Worm (Caenorhabditis elegans) whole organism, late embryonic: ENCODE measurements around the gene dmd-4.

ENCODE experiments used
- F13H6.1 ChIP-seq: sonication (generic microtip); optimal IDR thresholded peaks from 2 replicates; lab custom pipeline; 2016; ENCODE audit warnings: missing genetic modification characterization, missing compliant biosample characterization
- ahr-1 ChIP-seq: sonication (generic microtip); optimal IDR thresholded peaks from 2 replicates; lab custom pipeline; 2016; ENCODE audit warnings: missing genetic modification characterization, missing compliant biosample characterization
- ama-1 ChIP-seq: fragments of 150-350 bp; optimal IDR thresholded peaks from 2 replicates; lab custom pipeline; 2014
- ceh-14 ChIP-seq: sonication (generic microtip); optimal IDR thresholded peaks from 2 replicates; lab custom pipeline; 2016; ENCODE audit warnings: missing genotype, missing genetic modification characterization, missing compliant biosample characterization
- ceh-18 ChIP-seq: sonication (generic microtip); optimal IDR thresholded peaks from 2 replicates; lab custom pipeline; 2016; ENCODE audit warnings: missing genetic modification characterization, missing compliant biosample characterization
- ceh-2 ChIP-seq: sonication (generic microtip); optimal IDR thresholded peaks from 2 replicates; lab custom pipeline; 2016; ENCODE audit warnings: missing genotype, missing genetic modification characterization, missing compliant biosample characterization
- ceh-22 ChIP-seq: sonication (generic microtip); optimal IDR thresholded peaks from 2 replicates; lab custom pipeline; 2017; ENCODE audit warnings: missing biosample characterization, missing genetic modification characterization
- ceh-24 ChIP-seq: sonication (generic microtip); optimal IDR thresholded peaks from 2 replicates; lab custom pipeline; 2016; ENCODE audit warnings: mild to moderate bottlenecking, missing genetic modification characterization, missing compliant biosample characterization
- ceh-31 ChIP-seq: sonication (generic microtip); optimal IDR thresholded peaks from 2 replicates; lab custom pipeline; 2016; ENCODE audit warnings: missing genetic modification characterization, missing compliant biosample characterization
- ceh-34 ChIP-seq: sonication (generic microtip); optimal IDR thresholded peaks from 2 replicates; lab custom pipeline; 2016; ENCODE audit warnings: mild to moderate bottlenecking, missing genetic modification characterization, missing compliant biosample characterization
- ceh-48 ChIP-seq: sonication (generic microtip); optimal IDR thresholded peaks from 2 replicates; lab custom pipeline; 2016; ENCODE audit warnings: missing genetic modification characterization, inconsistent platforms, missing compliant biosample characterization
- ceh-6 ChIP-seq: fragments of 200-800 bp; sonication (Bioruptor generic); optimal IDR thresholded peaks from 2 replicates; lab custom pipeline; 2018; ENCODE audit warnings: mild to moderate bottlenecking, missing genetic modification characterization, missing compliant biosample characterization
- che-1 ChIP-seq: sonication (generic microtip); optimal IDR thresholded peaks from 2 replicates; lab custom pipeline; 2016; ENCODE audit warnings: mild to moderate bottlenecking, missing genetic modification characterization, missing compliant biosample characterization
- dmd-4 ChIP-seq: sonication (generic microtip); optimal IDR thresholded peaks from 2 replicates; lab custom pipeline; 2016; ENCODE audit warnings: borderline replicate concordance, missing genetic modification characterization, missing compliant biosample characterization
- elt-2 ChIP-seq: sonication (generic microtip); optimal IDR thresholded peaks from 2 replicates; lab custom pipeline; 2016; ENCODE audit warnings: missing genetic modification reagents, missing genetic modification characterization, missing compliant biosample characterization
- elt-4 ChIP-seq: sonication (generic microtip); optimal IDR thresholded peaks from 2 replicates; lab custom pipeline; 2016; ENCODE audit warnings: missing genetic modification characterization, missing compliant biosample characterization
- ets-4 ChIP-seq: sonication (generic microtip); optimal IDR thresholded peaks from 2 replicates; lab custom pipeline; 2016; ENCODE audit warnings: missing genetic modification characterization, missing compliant biosample characterization
- fkh-10 ChIP-seq: fragments of 150-350 bp; optimal IDR thresholded peaks from 2 replicates; lab custom pipeline; 2014; ENCODE audit warnings: missing biosample characterization, missing genetic modification reagents, missing genetic modification characterization
- hlh-13 ChIP-seq: fragments of 200-800 bp; sonication (Bioruptor generic); optimal IDR thresholded peaks from 2 replicates; lab custom pipeline; 2018; ENCODE audit warnings: mild to moderate bottlenecking, missing genetic modification characterization, missing compliant biosample characterization
- hlh-8 ChIP-seq: sonication (generic microtip); optimal IDR thresholded peaks from 2 replicates; lab custom pipeline; 2016; ENCODE audit warnings: missing genotype, missing genetic modification characterization, missing compliant biosample characterization
- madf-2 ChIP-seq: sonication (generic microtip); optimal IDR thresholded peaks from 2 replicates; lab custom pipeline; 2017; ENCODE audit warnings: missing genetic modification characterization, missing compliant biosample characterization
- mec-3 ChIP-seq: sonication (generic microtip); optimal IDR thresholded peaks from 2 replicates; lab custom pipeline; 2016; ENCODE audit warnings: borderline replicate concordance, missing genetic modification characterization, missing compliant biosample characterization
- nfya-1 ChIP-seq: sonication (generic microtip); optimal IDR thresholded peaks from 2 replicates; lab custom pipeline; 2017; ENCODE audit warnings: missing genetic modification characterization, mild to moderate bottlenecking, missing compliant biosample characterization, antibody characterized with exemption, moderate library complexity
- nhr-11 ChIP-seq: fragments of 150-350 bp; optimal IDR thresholded peaks from 2 replicates; lab custom pipeline; 2014; ENCODE audit warnings: missing biosample characterization, missing genetic modification characterization
- npax-4 ChIP-seq: sonication (generic microtip); optimal IDR thresholded peaks from 2 replicates; lab custom pipeline; 2016; ENCODE audit warnings: missing genetic modification characterization, missing compliant biosample characterization
- odd-2 ChIP-seq: sonication (generic microtip); optimal IDR thresholded peaks from 2 replicates; lab custom pipeline; 2017; ENCODE audit warnings: antibody characterized with exemption, mild to moderate bottlenecking, missing genetic modification characterization, missing compliant biosample characterization
- pax-1 ChIP-seq: fragments of 150-350 bp; optimal IDR thresholded peaks from 2 replicates; lab custom pipeline; 2014; ENCODE audit warnings: missing biosample characterization, missing genetic modification characterization
- pha-2 ChIP-seq: sonication (generic microtip); optimal IDR thresholded peaks from 2 replicates; lab custom pipeline; 2017; ENCODE audit warnings: mild to moderate bottlenecking, missing genetic modification characterization, missing compliant biosample characterization
- pha-4 ChIP-seq: fragments of 150-350 bp; optimal IDR thresholded peaks from 2 replicates; lab custom pipeline; 2018; ENCODE audit warnings: missing biosample characterization, missing genetic modification reagents, missing genetic modification characterization
- pqm-1 ChIP-seq: sonication (generic microtip); optimal IDR thresholded peaks from 2 replicates; lab custom pipeline; 2016; ENCODE audit warnings: missing genetic modification characterization, missing compliant biosample characterization
- rnt-1 ChIP-seq: sonication (generic microtip); optimal IDR thresholded peaks from 2 replicates; lab custom pipeline; 2016; ENCODE audit warnings: missing genetic modification characterization, missing compliant biosample characterization
- sox-2 ChIP-seq: fragments of 200-800 bp; sonication (Bioruptor generic); IDR thresholded peaks from 2 replicates; pipeline ENCODE4 v1.3.6; 2022; ENCODE audit warnings: missing genetic modification reagents, missing genetic modification characterization, missing compliant biosample characterization
- sox-4 ChIP-seq: sonication (generic microtip); optimal IDR thresholded peaks from 2 replicates; lab custom pipeline; 2017; ENCODE audit warnings: mild to moderate bottlenecking, missing genetic modification characterization, inconsistent platforms, missing compliant biosample characterization
- tbx-2 ChIP-seq: sonication (generic microtip); optimal IDR thresholded peaks from 2 replicates; lab custom pipeline; 2016; ENCODE audit warnings: missing genetic modification characterization, missing compliant biosample characterization
- tbx-7 ChIP-seq: sonication (generic microtip); optimal IDR thresholded peaks from 2 replicates; lab custom pipeline; 2016; ENCODE audit warnings: missing genotype, missing genetic modification characterization, missing compliant biosample characterization
- ttx-3 ChIP-seq: sonication (generic microtip); optimal IDR thresholded peaks from 2 replicates; lab custom pipeline; 2016; ENCODE audit warnings: missing genetic modification reagents, missing genetic modification characterization, missing compliant biosample characterization
- unc-42 ChIP-seq: sonication (generic microtip); optimal IDR thresholded peaks from 2 replicates; lab custom pipeline; 2016; ENCODE audit warnings: missing genotype, missing genetic modification characterization, missing compliant biosample characterization
- unc-86 ChIP-seq: sonication (generic microtip); optimal IDR thresholded peaks from 2 replicates; lab custom pipeline; 2016; ENCODE audit warnings: missing genetic modification characterization, missing compliant biosample characterization
- ztf-16 ChIP-seq: sonication (generic microtip); optimal IDR thresholded peaks from 2 replicates; lab custom pipeline; 2017; ENCODE audit warnings: missing genetic modification characterization, missing compliant biosample characterization

The dmd-4 gene

ce11 chrX:14885855-14886254, 24.2 kb upstream of the dmd-4 start:
- TF ChIP-seq ceh-48 (tag; lab: Kevin White, UChicago) (no peak), ama-1 (lab: Kevin White, UChicago) (no peak), che-1 (no peak), tbx-7 (tag; lab: Kevin White, UChicago) (no peak)
- TF ChIP-seq, all 69 proteins: peak for 0

DNA sequence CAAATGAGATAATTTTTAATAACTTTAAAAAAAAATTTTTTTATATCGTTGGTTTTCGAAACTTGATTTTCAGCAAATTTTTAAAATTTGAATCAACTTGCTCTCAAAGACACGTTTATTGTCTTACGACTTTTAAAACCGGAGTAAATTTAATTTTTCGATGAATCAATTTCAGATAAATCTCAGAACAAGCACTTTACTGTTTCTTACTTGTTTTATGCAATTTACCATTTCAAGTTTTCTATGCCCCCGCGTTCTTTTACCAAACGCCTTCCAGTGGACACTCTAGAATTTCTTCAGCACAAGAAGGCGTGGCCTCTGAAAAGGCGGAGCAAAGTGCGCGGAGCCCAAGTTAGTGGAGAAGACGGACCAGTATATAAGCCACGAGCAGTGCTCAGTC, 19.5 kb upstream of the dmd-4 start, which contains the start of gene flp-8:
Gene flp-8, plus strand, starts transcription at position 301 of the 400 bp plus-strand sequence.
- TF ChIP-seq ztf-16 (tag; lab: Kevin White, UChicago) (no peak), mec-3 (tag; lab: Kevin White, UChicago) (no peak), F13H6.1 (no peak), sox-4 (tag; lab: Kevin White, UChicago) (no peak), ceh-18 (tag; lab: Kevin White, UChicago) (no peak), elt-2 (tag; lab: Kevin White, UChicago) (no peak), ttx-3 (tag; lab: Kevin White, UChicago) (no peak), unc-86 (tag; lab: Kevin White, UChicago) (no peak), fkh-10 (no peak), ceh-48 (tag; lab: Kevin White, UChicago) (no peak), ceh-31 (tag; lab: Kevin White, UChicago) (no peak), unc-42 (no peak), ceh-34 (no peak), nfya-1 (no peak), pha-4 (tag; lab: Kevin White, UChicago) (no peak), pax-1 (no peak), ceh-22 (tag; lab: Kevin White, UChicago) (no peak), pha-2 (tag; lab: Kevin White, UChicago) (no peak), tbx-7 (tag; lab: Kevin White, UChicago) (no peak), ets-4 (tag; lab: Kevin White, UChicago) (no peak)

- TF ChIP-seq hlh-13 (GFP tag; lab: Kevin White, UChicago) (peak; percentile 17), elt-4 (tag; lab: Kevin White, UChicago) (no peak), ceh-24 (tag; lab: Kevin White, UChicago) (no peak)
These were observed 16.0 kb upstream of the dmd-4 start for ce11 chrX:14877691-14878090.

ce11 chrX:14875668-14876067, 14.0 kb upstream of the dmd-4 start, which contains the start of gene sssh-1:
TSS of gene sssh-1 (plus strand) at chrX:14875968.
- TF ChIP-seq rnt-1 (tag; lab: Kevin White, UChicago) (no peak), sox-4 (tag; lab: Kevin White, UChicago) (no peak), ceh-31 (tag; lab: Kevin White, UChicago) (no peak), madf-2 (tag; lab: Kevin White, UChicago) (no peak), ttx-3 (tag; lab: Kevin White, UChicago) (no peak), ets-4 (tag; lab: Kevin White, UChicago) (no peak), tbx-7 (tag; lab: Kevin White, UChicago) (no peak), ceh-6 (GFP tag; lab: Kevin White, UChicago) (no peak), sox-2 (no peak)

DNA sequence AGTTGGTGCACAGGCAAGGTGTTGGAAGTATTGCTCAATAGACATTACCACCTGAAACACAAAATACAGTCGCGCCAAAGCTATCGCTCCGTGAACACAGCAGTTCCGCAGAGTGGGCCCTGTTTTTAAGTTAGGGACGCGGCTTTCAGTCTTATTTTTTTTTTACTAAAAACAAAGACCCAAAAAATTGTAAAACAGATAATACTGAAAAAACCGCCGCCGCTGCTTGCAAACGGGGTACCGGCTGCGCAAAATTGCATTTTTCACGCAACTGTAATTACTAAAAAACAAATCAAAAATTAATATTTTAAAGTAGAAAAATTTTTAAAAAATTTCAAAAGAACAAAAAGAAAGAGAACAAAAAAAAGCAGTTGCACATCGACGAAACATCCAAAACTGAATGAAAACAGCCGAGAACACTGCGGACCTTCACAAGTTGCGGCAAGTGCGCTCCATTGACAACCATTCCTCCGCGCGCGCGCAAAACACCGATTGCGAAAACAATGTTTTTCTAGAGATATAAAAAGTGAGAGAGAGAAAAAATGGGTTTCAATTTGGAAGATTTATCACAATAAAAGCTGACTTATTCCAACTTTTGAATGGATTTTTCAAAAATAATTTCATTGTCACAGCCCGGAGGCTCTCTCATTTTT, 11.3 kb upstream of the dmd-4 start, which contains the start of gene F31F6.3:
Gene F31F6.3, minus strand, starts transcription at position 51 of the 653 bp plus-strand sequence.
- no peak for TF ChIP-seq hlh-8
- no peak for TF ChIP-seq ceh-2 (tag; lab: Kevin White, UChicago)
- TF ChIP-seq npax-4 (tag; lab: Kevin White, UChicago), result no peak
- TF ChIP-seq pqm-1 (tag; lab: Kevin White, UChicago), result no peak
- TF ChIP-seq ceh-22 (tag; lab: Kevin White, UChicago), result no peak
- TF ChIP-seq ahr-1 (tag; lab: Kevin White, UChicago), result no peak
- TF ChIP-seq che-1, result no peak
- TF ChIP-seq dmd-4, result no peak
- TF ChIP-seq nhr-11, result no peak
- no peak for TF ChIP-seq ceh-14 (tag; lab: Kevin White, UChicago)
- TF ChIP-seq tbx-2 (tag; lab: Kevin White, UChicago), result no peak
- no peak for TF ChIP-seq ceh-18 (tag; lab: Kevin White, UChicago)
- no peak for TF ChIP-seq odd-2
